Fruit fly (Drosophila melanogaster): ENCODE measurements around the gene Daxx.
A peak's percentile ranks its signal among the peaks of the same experiment; 100 is the strongest.

The Daxx gene

dm6 chr2L:6526996-6527395 lies 46.3 kb downstream of the Daxx start (continued):
- TF ChIP-seq CG7368 (GFP tag; optimal IDR thresholded peaks at IDR 0.05) (no peak), Eip78C (GFP tag) (peak; percentile 38)

- TF ChIP-seq Lpt (GFP tag; optimal IDR thresholded peaks at IDR 0.05) (no peak), acj6 (GFP tag; optimal IDR thresholded peaks at IDR 0.05) (no peak), eg (GFP tag; IDR thresholded peaks at IDR 0.05) (no peak)
Observed at dm6 chr2L:6530952-6531512, 50.3 kb downstream of the Daxx start.

dm6 chr2L:6531985-6532699 lies 51.4 kb downstream of the Daxx start:
- TF ChIP-seq CG8632 (GFP tag; optimal IDR thresholded peaks at IDR 0.05) (no peak), Eip78C (GFP tag) (peak; percentile 17)

dm6 chr2L:6532977-6533376 lies 52.2 kb downstream of the Daxx start:
- no peak for TF ChIP-seq CG6792 (GFP tag; optimal IDR thresholded peaks at IDR 0.05)
- no peak for TF ChIP-seq CG11902 (GFP tag; optimal IDR thresholded peaks at IDR 0.05)
- TF ChIP-seq net (GFP tag; optimal IDR thresholded peaks at IDR 0.05) = no peak
- TF ChIP-seq CG31627 (GFP tag; optimal IDR thresholded peaks at IDR 0.05) = no peak
- TF ChIP-seq eg (GFP tag; IDR thresholded peaks at IDR 0.05) = no peak
- TF ChIP-seq Sox102F (GFP tag; optimal IDR thresholded peaks at IDR 0.05) = no peak
- no peak for TF ChIP-seq dsx (GFP tag; optimal IDR thresholded peaks at IDR 0.05; ENCODE audit: poor library complexity, severe bottlenecking)
- TF ChIP-seq Eip75B (GFP tag; optimal IDR thresholded peaks at IDR 0.05) = no peak
- TF ChIP-seq CG6163 (GFP tag; IDR thresholded peaks at IDR 0.05) = no peak
- TF ChIP-seq CG11294 (GFP tag; IDR thresholded peaks at IDR 0.05) = no peak
- TF ChIP-seq vri (GFP tag; optimal IDR thresholded peaks at IDR 0.05) = no peak
- no peak for TF ChIP-seq Ets21C (GFP tag; optimal IDR thresholded peaks at IDR 0.05)
- no peak for TF ChIP-seq CG1621 (tag; optimal IDR thresholded peaks at IDR 0.05)
- TF ChIP-seq cyc (GFP tag; optimal IDR thresholded peaks at IDR 0.05) = no peak
- no peak for TF ChIP-seq CG15336 (GFP tag; IDR thresholded peaks at IDR 0.05)
- no peak for TF ChIP-seq CG8119 (GFP tag; IDR thresholded peaks at IDR 0.05)
- TF ChIP-seq CG16779 (tag; optimal IDR thresholded peaks at IDR 0.05) = no peak
- no peak for TF ChIP-seq CG34406 (GFP tag; optimal IDR thresholded peaks at IDR 0.05)
- no peak for TF ChIP-seq fkh (GFP tag; optimal IDR thresholded peaks at IDR 0.05)
- no peak for TF ChIP-seq Hr38 (GFP tag; optimal IDR thresholded peaks at IDR 0.05)

dm6 chr2L:6533719-6534118 lies 53.0 kb downstream of the Daxx start:
- TF ChIP-seq CG7368 (GFP tag; optimal IDR thresholded peaks at IDR 0.05) (no peak), CG10669 (GFP tag; optimal IDR thresholded peaks at IDR 0.05) (no peak), topi (GFP tag; optimal IDR thresholded peaks at IDR 0.05) (no peak), ss (GFP tag; optimal IDR thresholded peaks at IDR 0.05) (peak in 1 of 2 experiments; percentile 96), Sox14 (GFP tag; optimal IDR thresholded peaks at IDR 0.05) (no peak)

dm6 chr2L:6534125-6534815 lies 53.5 kb downstream of the Daxx start:
- TF ChIP-seq CG11762 (GFP tag; optimal IDR thresholded peaks at IDR 0.05; ENCODE audit: insufficient read depth) (no peak), fkh (GFP tag; optimal IDR thresholded peaks at IDR 0.05) (peak; percentile 55), CG10631 (GFP tag; optimal IDR thresholded peaks at IDR 0.05) (no peak), ss (GFP tag; optimal IDR thresholded peaks at IDR 0.05) (peak in 1 of 2 experiments; percentile 52)
